Fruit fly (Drosophila melanogaster) whole organism, embryonic: ENCODE data around the gene Nrx-IV.

Experiments used
- Asciz ChIP-seq: fragments of 200-800 bp; sonication (Bioruptor generic); optimal IDR thresholded peaks from 2 replicates; lab custom pipeline; 2017; ENCODE audit warnings: missing biosample characterization, mild to moderate bottlenecking, missing genetic modification characterization, missing genetic modification reagents
- CG10209 ChIP-seq: fragments of 200-800 bp; sonication (Bioruptor generic); optimal IDR thresholded peaks from 3 replicates; lab custom pipeline; 2017; ENCODE audit warnings: missing biosample characterization, mild to moderate bottlenecking, missing genetic modification characterization, missing genetic modification reagents
- CG1024 ChIP-seq: fragments of 200-800 bp; sonication (Bioruptor generic); IDR thresholded peaks from 2 replicates; pipeline ENCODE4 v1.3.6; 2022; ENCODE audit warnings: missing biosample characterization, missing genetic modification characterization
- CG12155 ChIP-seq: fragments of 200-800 bp; sonication (Bioruptor generic); optimal IDR thresholded peaks from 3 replicates; lab custom pipeline; 2016; ENCODE audit warnings: missing biosample characterization, missing genetic modification characterization
- CG1233 ChIP-seq: fragments of 200-800 bp; sonication (Bioruptor generic); optimal IDR thresholded peaks from 4 replicates; lab custom pipeline; 2018; ENCODE audit warnings: missing biosample characterization, mild to moderate bottlenecking, missing genetic modification characterization
- CG13123 ChIP-seq: fragments of 200-800 bp; sonication (Bioruptor generic); optimal IDR thresholded peaks from 2 replicates; lab custom pipeline; 2016; ENCODE audit warnings: missing biosample characterization, missing genetic modification characterization
- CG1603 ChIP-seq: fragments of 200-800 bp; sonication (Bioruptor generic); optimal IDR thresholded peaks from 2 replicates; lab custom pipeline; 2019; ENCODE audit warnings: missing biosample characterization, mild to moderate bottlenecking, missing genetic modification characterization, moderate library complexity
- CG17328 ChIP-seq: fragments of 200-800 bp; sonication (Bioruptor generic); IDR thresholded peaks from 2 replicates; pipeline ENCODE4 v1.3.6; 2022; ENCODE audit warnings: missing biosample characterization, missing genetic modification characterization
- CG17359 ChIP-seq: fragments of 200-800 bp; sonication (Bioruptor generic); optimal IDR thresholded peaks from 3 replicates; lab custom pipeline; 2018; ENCODE audit warnings: missing biosample characterization, mild to moderate bottlenecking, missing genetic modification characterization, moderate library complexity
- CG17612 ChIP-seq: fragments of 200-800 bp; sonication (Bioruptor generic); IDR thresholded peaks from 2 replicates; pipeline ENCODE4 v1.3.6; 2022; ENCODE audit warnings: missing biosample characterization, missing genetic modification characterization
- CG31224 ChIP-seq: fragments of 200-800 bp; sonication (Bioruptor generic); IDR thresholded peaks from 2 replicates; pipeline ENCODE4 v1.3.6; 2022; ENCODE audit warnings: missing biosample characterization, missing genetic modification characterization
- CG6254 ChIP-seq: fragments of 200-800 bp; sonication (Bioruptor generic); optimal IDR thresholded peaks from 3 replicates; lab custom pipeline; 2017; ENCODE audit warnings: mild to moderate bottlenecking, missing biosample characterization, missing genetic modification reagents, missing genetic modification characterization
- CG7786 ChIP-seq: fragments of 200-800 bp; sonication (Bioruptor generic); optimal IDR thresholded peaks from 2 replicates; lab custom pipeline; 2016; ENCODE audit warnings: missing biosample characterization, missing genetic modification characterization
- CG7928 ChIP-seq: fragments of 200-800 bp; sonication (Bioruptor generic); optimal IDR thresholded peaks from 2 replicates; lab custom pipeline; 2017; ENCODE audit warnings: missing biosample characterization, mild to moderate bottlenecking, missing genetic modification characterization
- CG8290 ChIP-seq, 3 experiments: fragments of 200-800 bp; sonication (Bioruptor generic); optimal IDR thresholded peaks; 2 replicates each; lab custom pipeline; 2016 to 2019; ENCODE audit warnings: missing biosample characterization in 3 of 3, missing genetic modification characterization in 3 of 3, mild to moderate bottlenecking in 2 of 3, moderate library complexity in 1 of 3
- Dip2 ChIP-seq: fragments of 200-800 bp; sonication (Bioruptor generic); IDR thresholded peaks from 2 replicates; pipeline ENCODE4 v1.3.6; 2022; ENCODE audit warnings: missing biosample characterization, missing genetic modification characterization
- E2f1 ChIP-seq: fragments of 200-800 bp; sonication (Bioruptor generic); IDR thresholded peaks from 2 replicates; pipeline ENCODE4 v1.3.6; 2022; ENCODE audit warnings: missing biosample characterization, missing genetic modification characterization
- Eip74EF ChIP-seq, 2 experiments: fragments of 200-800 bp in 1 of 2; fragments of >200 bp in 1 of 2; sonication (Bioruptor generic) in 1 of 2; optimal IDR thresholded peaks; 2 replicates each; lab custom pipeline; 2017 to 2019; ENCODE audit warnings: missing biosample characterization in 2 of 2, missing genetic modification characterization in 2 of 2, mild to moderate bottlenecking in 1 of 2, moderate library complexity in 1 of 2
- Fer2 ChIP-seq: fragments of 200-800 bp; sonication (Bioruptor generic); optimal IDR thresholded peaks from 2 replicates; lab custom pipeline; 2018; ENCODE audit warnings: missing biosample characterization, mild to moderate bottlenecking, missing genetic modification characterization, moderate library complexity
- H2.0 ChIP-seq: fragments of 200-800 bp; sonication (Bioruptor generic); IDR thresholded peaks from 2 replicates; pipeline ENCODE4 v1.3.6; 2022; ENCODE audit warnings: missing biosample characterization, missing genetic modification characterization
- Nf-YA ChIP-seq: fragments of 200-800 bp; sonication (Bioruptor generic); IDR thresholded peaks from 2 replicates; pipeline ENCODE4 v1.3.6; 2022; ENCODE audit warnings: missing biosample characterization, missing genetic modification characterization
- NfI ChIP-seq: fragments of 200-800 bp; sonication (Bioruptor generic); optimal IDR thresholded peaks from 3 replicates; lab custom pipeline; 2018; ENCODE audit warnings: missing biosample characterization, mild to moderate bottlenecking, missing genetic modification characterization, moderate library complexity
- Ptx1 ChIP-seq: fragments of 200-800 bp; sonication (Bioruptor generic); IDR thresholded peaks from 2 replicates; pipeline ENCODE4 v1.3.6; 2022; ENCODE audit warnings: missing biosample characterization, missing genetic modification characterization
- Rx ChIP-seq: fragments of 200-800 bp; sonication (Bioruptor generic); IDR thresholded peaks from 2 replicates; pipeline ENCODE4 v1.3.6; 2022; ENCODE audit warnings: missing biosample characterization, missing genetic modification characterization
- Spps ChIP-seq: fragments of 200-800 bp; sonication (Bioruptor generic); optimal IDR thresholded peaks from 2 replicates; lab custom pipeline; 2018; ENCODE audit warnings: missing biosample characterization, mild to moderate bottlenecking, missing genetic modification characterization
- Tbp ChIP-seq: fragments of >200 bp; optimal IDR thresholded peaks from 2 replicates; lab custom pipeline; 2018; ENCODE audit warnings: missing biosample characterization, missing genetic modification characterization
- YL-1 ChIP-seq: fragments of 200-800 bp; sonication (Bioruptor generic); optimal IDR thresholded peaks from 3 replicates; lab custom pipeline; 2017; ENCODE audit warnings: missing biosample characterization, mild to moderate bottlenecking, missing genetic modification characterization
- al ChIP-seq: fragments of 200-800 bp; sonication (Bioruptor generic); IDR thresholded peaks from 2 replicates; pipeline ENCODE4 v1.3.6; 2022; ENCODE audit warnings: missing biosample characterization, missing genetic modification characterization
- ara ChIP-seq: fragments of 200-800 bp; sonication (Bioruptor generic); IDR thresholded peaks from 2 replicates; pipeline ENCODE4 v1.3.6; 2022; ENCODE audit warnings: missing biosample characterization, missing genetic modification characterization
- az2 ChIP-seq: fragments of 200-800 bp; sonication (Bioruptor generic); optimal IDR thresholded peaks from 3 replicates; lab custom pipeline; 2016; ENCODE audit warnings: missing biosample characterization, missing genetic modification characterization
- chm ChIP-seq: fragments of 200-800 bp; sonication (Bioruptor generic); IDR thresholded peaks from 2 replicates; pipeline ENCODE4 v1.3.6; 2022; ENCODE audit warnings: missing biosample characterization, missing genetic modification characterization
- crol ChIP-seq: fragments of 200-800 bp; sonication (Bioruptor generic); IDR thresholded peaks from 2 replicates; pipeline ENCODE4 v1.3.6; 2022; ENCODE audit warnings: missing biosample characterization, missing genetic modification characterization
- cwo ChIP-seq: fragments of 200-800 bp; sonication (Bioruptor generic); optimal IDR thresholded peaks from 3 replicates; lab custom pipeline; 2017; ENCODE audit warnings: missing biosample characterization, missing genetic modification characterization, mild to moderate bottlenecking, moderate library complexity, missing genetic modification reagents
- dysf ChIP-seq: fragments of 200-800 bp; sonication (Bioruptor generic); IDR thresholded peaks from 3 replicates; pipeline ENCODE4 v1.3.6; 2022; ENCODE audit warnings: missing biosample characterization, missing genetic modification characterization
- grn ChIP-seq: fragments of 200-800 bp; sonication (Bioruptor generic); optimal IDR thresholded peaks from 3 replicates; lab custom pipeline; 2017; ENCODE audit warnings: missing biosample characterization, missing genetic modification characterization
- gro ChIP-seq: fragments of 200-800 bp; sonication (Bioruptor generic); optimal IDR thresholded peaks from 2 replicates; lab custom pipeline; 2016; ENCODE audit warnings: missing biosample characterization, missing genetic modification characterization
- her ChIP-seq: fragments of 200-800 bp; sonication (Bioruptor generic); optimal IDR thresholded peaks from 2 replicates; lab custom pipeline; 2016; ENCODE audit warnings: missing biosample characterization, missing genetic modification characterization
- jigr1 ChIP-seq: fragments of 200-800 bp; sonication (Bioruptor generic); IDR thresholded peaks from 3 replicates; pipeline ENCODE4 v1.3.6; 2022; ENCODE audit warnings: missing biosample characterization, missing genetic modification characterization
- klu ChIP-seq: fragments of 200-800 bp; sonication (Bioruptor generic); IDR thresholded peaks from 2 replicates; pipeline ENCODE4 v1.3.6; 2022; ENCODE audit warnings: missing biosample characterization, missing genetic modification characterization
- lbe ChIP-seq: fragments of 200-800 bp; sonication (Bioruptor generic); optimal IDR thresholded peaks from 2 replicates; lab custom pipeline; 2016; ENCODE audit warnings: missing biosample characterization, mild to moderate bottlenecking, missing genetic modification characterization
- psq ChIP-seq: fragments of 200-800 bp; sonication (Bioruptor generic); optimal IDR thresholded peaks from 2 replicates; lab custom pipeline; 2017; ENCODE audit warnings: missing biosample characterization, missing genetic modification characterization
- pum ChIP-seq: fragments of 200-800 bp; sonication (Bioruptor generic); optimal IDR thresholded peaks from 2 replicates; lab custom pipeline; 2016; ENCODE audit warnings: missing biosample characterization, missing genetic modification characterization
- pzg ChIP-seq: fragments of 200-800 bp; sonication (Bioruptor generic); optimal IDR thresholded peaks from 3 replicates; lab custom pipeline; 2018; ENCODE audit warnings: missing biosample characterization, mild to moderate bottlenecking, missing genetic modification characterization, moderate library complexity
- slou ChIP-seq: fragments of 200-800 bp; sonication (Bioruptor generic); optimal IDR thresholded peaks from 3 replicates; lab custom pipeline; 2016; ENCODE audit warnings: missing biosample characterization, missing genetic modification characterization
- stwl ChIP-seq: fragments of 200-800 bp; sonication (Bioruptor generic); optimal IDR thresholded peaks from 3 replicates; lab custom pipeline; 2018; ENCODE audit warnings: missing biosample characterization, mild to moderate bottlenecking, missing genetic modification characterization, moderate library complexity
- trem ChIP-seq: fragments of 200-800 bp; optimal IDR thresholded peaks from 3 replicates; lab custom pipeline; 2019; ENCODE audit warnings: missing biosample characterization, mild to moderate bottlenecking, missing genetic modification characterization, moderate library complexity
- ttk ChIP-seq: fragments of 200-800 bp; sonication (Bioruptor generic); IDR thresholded peaks from 2 replicates; pipeline ENCODE4 v2.1.2; 2022; ENCODE audit warnings: missing biosample characterization, missing genetic modification characterization
- unc-4 ChIP-seq: fragments of 200-800 bp; sonication (Bioruptor generic); IDR thresholded peaks from 2 replicates; pipeline ENCODE4 v1.3.6; 2022; ENCODE audit warnings: missing biosample characterization, missing genetic modification characterization; ENCODE audit not compliant: partially characterized antibody
- wek ChIP-seq: fragments of 200-800 bp; sonication (Bioruptor generic); optimal IDR thresholded peaks from 3 replicates; lab custom pipeline; 2018; ENCODE audit warnings: missing biosample characterization, mild to moderate bottlenecking, missing genetic modification characterization, moderate library complexity
- yki ChIP-seq: fragments of >200 bp; optimal IDR thresholded peaks from 3 replicates; lab custom pipeline; 2018

Gene Nrx-IV

dm6 chr3L:12096799-12097662 is 49.3 kb upstream of the Nrx-IV start (continued):
- no peak for TF ChIP-seq CG13123 (GFP tag; lab: Kevin White, UChicago)
- peak; percentile 24 for TF ChIP-seq trem (tag; lab: Kevin White, UChicago)
- no peak for TF ChIP-seq slou (GFP tag; lab: Kevin White, UChicago)
- no peak for TF ChIP-seq Fer2
- TF ChIP-seq CG10209, result peak; percentile 22
- no peak for TF ChIP-seq ara (GFP tag; lab: Robert Waterston, UW)
- no peak for TF ChIP-seq cwo
- no peak for TF ChIP-seq her (GFP tag; lab: Kevin White, UChicago)
- TF ChIP-seq CG1024 (GFP tag; lab: Robert Waterston, UW), result no peak
- TF ChIP-seq dysf (GFP tag; lab: Robert Waterston, UW), result 0 out of 3 replicates have a peak, but pooled peaks have one; percentile 44
- no peak for TF ChIP-seq Rx
- TF ChIP-seq pzg, result no peak
- TF ChIP-seq CG17328 (GFP tag; lab: Robert Waterston, UW), result peak; percentile 42; the same call in 1 of the 2 replicates
- no peak for TF ChIP-seq H2.0 (GFP tag; lab: Robert Waterston, UW)
- TF ChIP-seq crol (GFP tag; lab: Robert Waterston, UW), result no peak
- no peak for TF ChIP-seq CG12155 (GFP tag; lab: Kevin White, UChicago)
- no peak for TF ChIP-seq Tbp (GFP tag; lab: Kevin White, UChicago)
- TF ChIP-seq pum (GFP tag; lab: Kevin White, UChicago), result no peak
- TF ChIP-seq CG8290 (GFP tag; optimal IDR thresholded peaks at IDR 0.05; lab: Kevin White, UChicago), result no peak
- no peak for TF ChIP-seq CG8290 (tag; optimal IDR thresholded peaks at IDR 0.05; lab: Kevin White, UChicago)
- TF ChIP-seq gro (GFP tag; lab: Kevin White, UChicago), result no peak
- TF ChIP-seq CG6254 (GFP tag; lab: Kevin White, UChicago), result no peak
- TF ChIP-seq YL-1 (GFP tag; lab: Kevin White, UChicago), result no peak
- no peak for TF ChIP-seq CG1233 (GFP tag; lab: Kevin White, UChicago)
- TF ChIP-seq yki, result no peak
- TF ChIP-seq jigr1, result no peak
- TF ChIP-seq Asciz (GFP tag; lab: Kevin White, UChicago), result peak; percentile 22
- no peak for TF ChIP-seq Dip2 (GFP tag; lab: Robert Waterston, UW)
- 0 out of 2 replicates have a peak, but pooled peaks have one; percentile 44 for TF ChIP-seq ttk
- TF ChIP-seq stwl, result no peak
- no peak for TF ChIP-seq psq
- TF ChIP-seq klu (GFP tag; lab: Robert Waterston, UW), result no peak
- no peak for TF ChIP-seq chm (GFP tag; lab: Robert Waterston, UW)
- TF ChIP-seq al, result no peak
- TF ChIP-seq Nf-YA (GFP tag; lab: Robert Waterston, UW), result no peak
- no peak for TF ChIP-seq lbe (GFP tag; lab: Kevin White, UChicago)
- no peak for TF ChIP-seq unc-4 (GFP tag; lab: Robert Waterston, UW)
- TF ChIP-seq CG17612 (GFP tag; lab: Robert Waterston, UW), result no peak
- no peak for TF ChIP-seq NfI (GFP tag; lab: Kevin White, UChicago)
- no peak for TF ChIP-seq CG7786 (GFP tag; lab: Kevin White, UChicago)
- peak in 1 of 2 experiments; percentile 1 for TF ChIP-seq Eip74EF (GFP tag; optimal IDR thresholded peaks at IDR 0.05; lab: Kevin White, UChicago)
- TF ChIP-seq E2f1 (GFP tag; lab: Robert Waterston, UW), result no peak; the same call in 1 of the 2 replicates
- peak; percentile 29; the same call in 1 of the 2 replicates for TF ChIP-seq Ptx1 (GFP tag; lab: Robert Waterston, UW)
- no peak for TF ChIP-seq wek (GFP tag; lab: Kevin White, UChicago)
- TF ChIP-seq grn (GFP tag; lab: Kevin White, UChicago), result no peak
- TF ChIP-seq CG7928 (GFP tag; lab: Kevin White, UChicago), result no peak
- TF ChIP-seq Spps (tag; lab: Kevin White, UChicago), result no peak
- TF ChIP-seq CG1603 (tag; lab: Kevin White, UChicago), result no peak
- peak; percentile 27 for TF ChIP-seq CG17359 (tag; lab: Kevin White, UChicago)
- no peak for TF ChIP-seq az2 (GFP tag; lab: Kevin White, UChicago)
- TF ChIP-seq CG31224, result no peak
